Fruit fly (Drosophila melanogaster) whole organism, embryonic: ENCODE measurements around the gene CG45066.

Experiments
- Atf6 ChIP-seq: fragments of 200-800 bp; sonication (Bioruptor generic); IDR thresholded peaks from 2 replicates; pipeline ENCODE4 v1.3.6; 2022; ENCODE audit warnings: missing biosample characterization, missing genetic modification characterization
- BtbVII ChIP-seq: fragments of 200-800 bp; sonication (Bioruptor generic); optimal IDR thresholded peaks from 3 replicates; lab custom pipeline; 2017; ENCODE audit warnings: missing biosample characterization, mild to moderate bottlenecking, missing genetic modification characterization
- CG10274 ChIP-seq: fragments of 200-800 bp; sonication (Bioruptor generic); optimal IDR thresholded peaks from 3 replicates; lab custom pipeline; 2017; ENCODE audit warnings: missing biosample characterization, mild to moderate bottlenecking, missing genetic modification characterization
- CG10366 ChIP-seq: fragments of 200-800 bp; sonication (Bioruptor generic); IDR thresholded peaks from 2 replicates; pipeline ENCODE4 v1.3.6; 2022; ENCODE audit warnings: missing biosample characterization, missing genetic modification characterization
- CG10543 ChIP-seq: fragments of 200-800 bp; sonication (Bioruptor generic); optimal IDR thresholded peaks from 3 replicates; lab custom pipeline; 2017; ENCODE audit warnings: missing biosample characterization, mild to moderate bottlenecking, missing genetic modification characterization, moderate library complexity
- CG11093 ChIP-seq: fragments of 200-800 bp; sonication (Bioruptor generic); IDR thresholded peaks from 3 replicates; pipeline ENCODE4 v1.3.6; 2022; ENCODE audit warnings: missing biosample characterization, missing genetic modification characterization
- CG11696 ChIP-seq: fragments of 200-800 bp; sonication (Bioruptor generic); IDR thresholded peaks from 2 replicates; pipeline ENCODE4 v1.3.6; 2022; ENCODE audit warnings: missing biosample characterization, missing genetic modification characterization
- CG12942 ChIP-seq: fragments of 200-800 bp; sonication (Bioruptor generic); optimal IDR thresholded peaks from 3 replicates; lab custom pipeline; 2016; ENCODE audit warnings: missing biosample characterization, missing genetic modification characterization
- CG14965 ChIP-seq: fragments of 200-800 bp; sonication (Bioruptor generic); optimal IDR thresholded peaks from 2 replicates; lab custom pipeline; 2016; ENCODE audit warnings: missing biosample characterization, missing genetic modification characterization, borderline replicate concordance
- CG15601 ChIP-seq: fragments of 200-800 bp; sonication (Bioruptor generic); optimal IDR thresholded peaks from 3 replicates; lab custom pipeline; 2019; ENCODE audit warnings: missing biosample characterization, mild to moderate bottlenecking, missing genetic modification characterization, moderate library complexity
- CG2199 ChIP-seq: fragments of 200-800 bp; sonication (Bioruptor generic); IDR thresholded peaks from 3 replicates; pipeline ENCODE4 v1.3.6; 2022; ENCODE audit warnings: missing biosample characterization, missing genetic modification characterization
- CG2678 ChIP-seq: fragments of 200-800 bp; sonication (Bioruptor generic); optimal IDR thresholded peaks from 3 replicates; lab custom pipeline; 2019; ENCODE audit warnings: missing biosample characterization, mild to moderate bottlenecking, missing genetic modification characterization, moderate library complexity
- CG2875 ChIP-seq: fragments of 200-800 bp; sonication (Bioruptor generic); optimal IDR thresholded peaks from 2 replicates; lab custom pipeline; 2017; ENCODE audit warnings: missing biosample characterization, mild to moderate bottlenecking, missing genetic modification characterization, missing genetic modification reagents
- CG31441 ChIP-seq: fragments of 200-800 bp; sonication (Bioruptor generic); IDR thresholded peaks from 2 replicates; pipeline ENCODE4 v1.3.6; 2022; ENCODE audit warnings: missing biosample characterization, missing genetic modification characterization
- CG34224 ChIP-seq: fragments of 200-800 bp; sonication (Bioruptor generic); IDR thresholded peaks from 3 replicates; pipeline ENCODE4 v1.3.6; 2022; ENCODE audit warnings: missing biosample characterization, missing genetic modification characterization; ENCODE audit not compliant: partially characterized antibody
- CG4282 ChIP-seq: fragments of 200-800 bp; sonication (Bioruptor generic); optimal IDR thresholded peaks from 2 replicates; lab custom pipeline; 2016; ENCODE audit warnings: missing biosample characterization, missing genetic modification characterization
- CG7839 ChIP-seq: fragments of 200-800 bp; sonication (Bioruptor generic); optimal IDR thresholded peaks from 3 replicates; lab custom pipeline; 2018; ENCODE audit warnings: missing biosample characterization, mild to moderate bottlenecking, missing genetic modification characterization, moderate library complexity
- CG7963 ChIP-seq: fragments of 200-800 bp; sonication (Bioruptor generic); IDR thresholded peaks from 3 replicates; pipeline ENCODE4 v1.3.6; 2022; ENCODE audit warnings: missing biosample characterization, missing genetic modification characterization; ENCODE audit not compliant: partially characterized antibody
- CG9727 ChIP-seq: fragments of 200-800 bp; sonication (Bioruptor generic); optimal IDR thresholded peaks from 3 replicates; lab custom pipeline; 2017; ENCODE audit warnings: missing biosample characterization, mild to moderate bottlenecking, missing genetic modification characterization
- CG9797 ChIP-seq: fragments of 200-800 bp; sonication (Bioruptor generic); optimal IDR thresholded peaks from 3 replicates; lab custom pipeline; 2018; ENCODE audit warnings: missing biosample characterization, mild to moderate bottlenecking, missing genetic modification characterization
- D ChIP-seq, 2 experiments: fragments of 200-800 bp in 1 of 2; fragments of >200 bp in 1 of 2; sonication (Bioruptor generic) in 1 of 2; optimal IDR thresholded peaks; 2 replicates in 1 of 2; 3 replicates in 1 of 2; lab custom pipeline; 2017; ENCODE audit warnings: mild to moderate bottlenecking in 1 of 2, missing biosample characterization in 1 of 2, missing genetic modification characterization in 1 of 2, missing genetic modification reagents in 1 of 2
- E2f1 ChIP-seq: fragments of 200-800 bp; sonication (Bioruptor generic); IDR thresholded peaks from 2 replicates; pipeline ENCODE4 v1.3.6; 2022; ENCODE audit warnings: missing biosample characterization, missing genetic modification characterization
- ERR ChIP-seq: fragments of 200-800 bp; sonication (Bioruptor generic); optimal IDR thresholded peaks from 2 replicates; lab custom pipeline; 2016; ENCODE audit warnings: missing biosample characterization, missing genetic modification characterization
- HLH3B ChIP-seq: fragments of 200-800 bp; sonication (Bioruptor generic); IDR thresholded peaks from 2 replicates; pipeline ENCODE4 v1.3.6; 2022; ENCODE audit warnings: missing biosample characterization, missing genetic modification characterization
- Hand ChIP-seq: fragments of 200-800 bp; sonication (Bioruptor generic); optimal IDR thresholded peaks from 2 replicates; lab custom pipeline; 2017; ENCODE audit warnings: mild to moderate bottlenecking, missing biosample characterization, missing genetic modification reagents, missing genetic modification characterization
- HmgZ ChIP-seq: fragments of 200-800 bp; sonication (Bioruptor generic); optimal IDR thresholded peaks from 2 replicates; lab custom pipeline; 2018; ENCODE audit warnings: missing biosample characterization, mild to moderate bottlenecking, missing genetic modification characterization
- Hmr ChIP-seq: fragments of 200-800 bp; sonication (Bioruptor generic); optimal IDR thresholded peaks from 3 replicates; lab custom pipeline; 2017; ENCODE audit warnings: mild to moderate bottlenecking, missing biosample characterization, missing genetic modification reagents, missing genetic modification characterization
- Med ChIP-seq: fragments of 200-800 bp; sonication (Bioruptor generic); peaks from one replicate; lab custom pipeline; 2016; ENCODE audit warnings: missing biosample characterization, missing genetic modification characterization, mild to moderate bottlenecking, inconsistent platforms, moderate library complexity
- Side ChIP-seq: fragments of 200-800 bp; sonication (Bioruptor generic); optimal IDR thresholded peaks from 2 replicates; lab custom pipeline; 2016; ENCODE audit warnings: missing biosample characterization, missing genetic modification characterization
- Taf1 ChIP-seq: fragments of 200-800 bp; sonication (Bioruptor generic); IDR thresholded peaks from 2 replicates; pipeline ENCODE4 v1.3.6; 2022; ENCODE audit warnings: missing biosample characterization, missing genetic modification characterization
- aop ChIP-seq: fragments of 200-800 bp; sonication (Bioruptor generic); IDR thresholded peaks from 2 replicates; pipeline ENCODE4 v1.3.6; 2022; ENCODE audit warnings: missing biosample characterization, missing genetic modification characterization
- ash1 ChIP-seq: fragments of 200-800 bp; sonication (Bioruptor generic); optimal IDR thresholded peaks from 2 replicates; lab custom pipeline; 2018; ENCODE audit warnings: missing biosample characterization, mild to moderate bottlenecking, missing genetic modification characterization
- ato ChIP-seq: fragments of 200-800 bp; sonication (Bioruptor generic); IDR thresholded peaks from 2 replicates; pipeline ENCODE4 v1.3.6; 2022; ENCODE audit warnings: missing biosample characterization, missing genetic modification characterization; ENCODE audit not compliant: partially characterized antibody
- bsh ChIP-seq, 2 experiments: fragments of 200-800 bp; sonication (Bioruptor generic); optimal IDR thresholded peaks; 2 replicates each; lab custom pipeline; 2017 to 2018; ENCODE audit warnings: mild to moderate bottlenecking in 2 of 2, missing biosample characterization in 2 of 2, missing genetic modification characterization in 2 of 2, moderate library complexity in 1 of 2
- cas ChIP-seq: fragments of 200-800 bp; sonication (Bioruptor generic); IDR thresholded peaks from 2 replicates; pipeline ENCODE4 v1.3.6; 2022; ENCODE audit warnings: missing biosample characterization, missing genetic modification characterization
- chn ChIP-seq: fragments of 200-800 bp; sonication (Bioruptor generic); optimal IDR thresholded peaks from 2 replicates; lab custom pipeline; 2016; ENCODE audit warnings: missing biosample characterization, missing genetic modification characterization
- cwo ChIP-seq: fragments of 200-800 bp; sonication (Bioruptor generic); optimal IDR thresholded peaks from 3 replicates; lab custom pipeline; 2017; ENCODE audit warnings: missing biosample characterization, missing genetic modification characterization, mild to moderate bottlenecking, moderate library complexity, missing genetic modification reagents
- eyg ChIP-seq: fragments of 200-800 bp; sonication (Bioruptor generic); optimal IDR thresholded peaks from 3 replicates; lab custom pipeline; 2016; ENCODE audit warnings: missing biosample characterization, missing genetic modification characterization
- gsb ChIP-seq: fragments of 200-800 bp; sonication (Bioruptor generic); IDR thresholded peaks from 2 replicates; pipeline ENCODE4 v1.3.6; 2022; ENCODE audit warnings: missing biosample characterization, missing genetic modification characterization
- ind ChIP-seq: fragments of 200-800 bp; sonication (Bioruptor generic); optimal IDR thresholded peaks from 3 replicates; lab custom pipeline; 2016; ENCODE audit warnings: missing biosample characterization, missing genetic modification characterization
- jumu ChIP-seq: fragments of 200-800 bp; sonication (Bioruptor generic); optimal IDR thresholded peaks from 3 replicates; lab custom pipeline; 2016; ENCODE audit warnings: missing biosample characterization, missing genetic modification characterization
- mirr ChIP-seq: fragments of 200-800 bp; sonication (Bioruptor generic); optimal IDR thresholded peaks from 3 replicates; lab custom pipeline; 2018; ENCODE audit warnings: missing biosample characterization, mild to moderate bottlenecking, missing genetic modification characterization
- pum ChIP-seq: fragments of 200-800 bp; sonication (Bioruptor generic); optimal IDR thresholded peaks from 2 replicates; lab custom pipeline; 2016; ENCODE audit warnings: missing biosample characterization, missing genetic modification characterization
- ranshi ChIP-seq: fragments of 200-800 bp; sonication (Bioruptor generic); IDR thresholded peaks from 2 replicates; pipeline ENCODE4 v1.3.6; 2022; ENCODE audit warnings: missing biosample characterization, missing genetic modification characterization
- schlank ChIP-seq: fragments of 200-800 bp; sonication (Bioruptor generic); optimal IDR thresholded peaks from 2 replicates; lab custom pipeline; 2018; ENCODE audit warnings: missing biosample characterization, mild to moderate bottlenecking, missing genetic modification characterization
- so ChIP-seq: fragments of 200-800 bp; sonication (Bioruptor generic); IDR thresholded peaks from 3 replicates; pipeline ENCODE4 v1.3.6; 2022; ENCODE audit warnings: missing biosample characterization, missing genetic modification characterization
- stc ChIP-seq: fragments of 200-800 bp; sonication (Bioruptor generic); IDR thresholded peaks from 2 replicates; pipeline ENCODE4 v1.3.6; 2022; ENCODE audit warnings: missing biosample characterization, missing genetic modification characterization
- twi ChIP-seq: fragments of 200-800 bp; optimal IDR thresholded peaks from 2 replicates; lab custom pipeline; 2019; ENCODE audit warnings: missing biosample characterization, mild to moderate bottlenecking, missing genetic modification characterization, moderate library complexity
- wek ChIP-seq: fragments of 200-800 bp; sonication (Bioruptor generic); optimal IDR thresholded peaks from 3 replicates; lab custom pipeline; 2018; ENCODE audit warnings: missing biosample characterization, mild to moderate bottlenecking, missing genetic modification characterization, moderate library complexity

The CG45066 gene

DNA sequence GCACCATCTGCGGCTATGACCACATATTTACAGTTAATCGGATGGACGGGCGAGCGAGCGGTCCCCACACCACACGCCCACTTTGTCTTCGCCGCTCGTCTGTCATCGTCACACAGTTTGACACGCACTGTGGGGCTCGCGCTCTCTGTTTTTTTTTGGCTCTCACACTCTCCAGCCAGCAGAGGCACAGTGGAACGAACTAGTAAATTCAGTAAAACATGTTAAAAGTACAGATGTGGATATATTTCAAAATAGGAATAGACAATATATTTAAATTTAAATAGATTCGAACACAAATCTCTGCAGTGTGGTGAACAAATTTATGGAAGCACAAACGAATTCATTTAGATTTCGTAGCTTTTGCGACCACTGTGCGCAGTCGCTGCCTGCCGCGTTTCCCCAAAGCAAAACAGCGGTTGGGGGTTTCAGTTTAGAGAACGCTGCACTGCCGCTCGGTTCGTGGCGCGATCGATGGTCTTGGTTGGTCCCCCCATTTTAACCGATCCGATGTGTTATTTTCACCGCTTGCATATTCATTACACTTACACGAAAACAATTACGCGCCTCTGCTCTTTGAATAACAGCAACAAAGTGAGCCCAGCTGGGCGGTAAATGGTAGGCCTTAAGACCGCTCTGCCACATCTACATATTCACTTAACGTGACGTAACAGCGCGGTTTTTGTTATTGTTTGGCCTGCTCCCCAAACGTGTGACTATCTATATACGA is 29.7 kb downstream of the CG45066 start (continued):
- TF ChIP-seq stc (GFP tag; lab: Robert Waterston, UW) (peak; percentile 99), so (peak; percentile 99), CG31441 (peak; percentile 96), Med (GFP tag; lab: Kevin White, UChicago) (peak; percentile 100), schlank (tag; lab: Kevin White, UChicago) (peak; percentile 98), CG9797 (GFP tag; lab: Kevin White, UChicago) (peak; percentile 68), E2f1 (GFP tag; lab: Robert Waterston, UW) (peak; percentile 98), cas (peak; percentile 97), aop (GFP tag; lab: Robert Waterston, UW) (peak; percentile 87), bsh (GFP tag; optimal IDR thresholded peaks at IDR 0.05; lab: Kevin White, UChicago) (peak; percentile 98 to 99), CG2199 (GFP tag; lab: Robert Waterston, UW) (peak; percentile 98), Side (GFP tag; lab: Kevin White, UChicago) (peak; percentile 96), wek (GFP tag; lab: Kevin White, UChicago) (peak; percentile 93), cwo (peak; percentile 98), CG9727 (GFP tag; lab: Kevin White, UChicago) (peak; percentile 98), twi (tag; lab: Kevin White, UChicago) (peak; percentile 90), CG10543 (GFP tag; lab: Kevin White, UChicago) (peak; percentile 99), ato (GFP tag; lab: Robert Waterston, UW) (no peak), CG7963 (peak; percentile 75), Taf1 (GFP tag; lab: Robert Waterston, UW) (peak; percentile 97), CG4282 (GFP tag; lab: Kevin White, UChicago) (peak; percentile 96), gsb (GFP tag; lab: Robert Waterston, UW) (peak; percentile 97), CG10274 (peak; percentile 93), CG11696 (GFP tag; lab: Robert Waterston, UW) (peak; percentile 94), jumu (GFP tag; lab: Kevin White, UChicago) (peak; percentile 95), CG34224 (GFP tag; lab: Robert Waterston, UW) (peak; percentile 76), ind (GFP tag; lab: Kevin White, UChicago) (peak; percentile 99), CG2678 (tag; lab: Kevin White, UChicago) (peak; percentile 99), chn (GFP tag; lab: Kevin White, UChicago) (peak; percentile 98), CG14965 (GFP tag; lab: Kevin White, UChicago) (peak; percentile 72), D (optimal IDR thresholded peaks at IDR 0.05; lab: Kevin White, UChicago) (no peak), D (GFP tag; optimal IDR thresholded peaks at IDR 0.05; lab: Kevin White, UChicago) (peak; percentile 98), CG7839 (tag; lab: Kevin White, UChicago) (peak; percentile 98), CG10366 (GFP tag; lab: Robert Waterston, UW) (peak; percentile 99), HmgZ (peak; percentile 99), ERR (peak; percentile 95), CG2875 (GFP tag; lab: Kevin White, UChicago) (peak; percentile 98), Hand (GFP tag; lab: Kevin White, UChicago) (peak; percentile 99), Hmr (GFP tag; lab: Kevin White, UChicago) (peak; percentile 99), ranshi (GFP tag; lab: Robert Waterston, UW) (peak; percentile 99), HLH3B (GFP tag; lab: Robert Waterston, UW) (peak; percentile 99), eyg (GFP tag; lab: Kevin White, UChicago) (peak; percentile 92), CG12942 (GFP tag; lab: Kevin White, UChicago) (peak; percentile 98), CG15601 (tag; lab: Kevin White, UChicago) (peak; percentile 97), ash1 (GFP tag; lab: Kevin White, UChicago) (peak; percentile 77), mirr (peak; percentile 97), Atf6 (peak; percentile 99), BtbVII (peak; percentile 99), pum (GFP tag; lab: Kevin White, UChicago) (peak; percentile 94), CG11093 (peak; percentile 96)
